Comparison of ENCODE assay signal across 4 worm cellular contexts in genomic region chrIII:13457305-13457704, ce11.
TF ChIP-seq lines count a peak whose summit lies in the region.

No protein-coding gene starts in this region.

TF ChIP-seq in whole organism, L2 larva, 48 proteins besides CTCF, POLR2A, EP300 and RAD21:
- TF ChIP-seq gmeb-1 (tag; optimal IDR thresholded peaks at IDR 0.05; lab: Kevin White, UChicago) (no peak), mbf-1 (tag; optimal IDR thresholded peaks at IDR 0.05; lab: Kevin White, UChicago) (no peak), F13H6.1 (tag; optimal IDR thresholded peaks at IDR 0.05; lab: Kevin White, UChicago) (no peak), ama-1 (optimal IDR thresholded peaks at IDR 0.05; lab: Kevin White, UChicago) (peak; percentile 1), lin-39 (tag; optimal IDR thresholded peaks at IDR 0.05; lab: Kevin White, UChicago) (no peak), C34F6.9 (tag; optimal IDR thresholded peaks at IDR 0.05; lab: Kevin White, UChicago) (no peak)

TF ChIP-seq in whole organism, L3 larva, 47 proteins besides CTCF, POLR2A, EP300 and RAD21:
- peak; percentile 58 for TF ChIP-seq ceh-28 (tag; optimal IDR thresholded peaks at IDR 0.05; lab: Kevin White, UChicago)
- TF ChIP-seq nhr-23 (tag; optimal IDR thresholded peaks at IDR 0.05; lab: Kevin White, UChicago): peak; percentile 5
- no peak for TF ChIP-seq fos-1 (tag; optimal IDR thresholded peaks at IDR 0.05; lab: Kevin White, UChicago)
- peak; percentile 7 for TF ChIP-seq ama-1 (optimal IDR thresholded peaks at IDR 0.05; lab: Kevin White, UChicago)

TF ChIP-seq in whole organism, L4 larva, 104 proteins besides CTCF, POLR2A, EP300 and RAD21:
- 0 out of 2 replicates have a peak, but pooled peaks have one; percentile 48 for TF ChIP-seq Y105C5A.15 (GFP tag; IDR thresholded peaks at IDR 0.05; lab: Robert Waterston, UW)
- peak; percentile 13 for TF ChIP-seq nhr-102 (tag; optimal IDR thresholded peaks at IDR 0.05; lab: Kevin White, UChicago)
- TF ChIP-seq unc-62 (GFP tag; optimal IDR thresholded peaks at IDR 0.05 in 1 of 2; lab: Kevin White, UChicago): peak in 1 of 2 experiments; percentile 51
- TF ChIP-seq unc-62 (tag; optimal IDR thresholded peaks at IDR 0.05; lab: Kevin White, UChicago): no peak
- TF ChIP-seq spr-1 (tag; optimal IDR thresholded peaks at IDR 0.05; lab: Kevin White, UChicago): no peak
- TF ChIP-seq mdl-1 (tag; optimal IDR thresholded peaks at IDR 0.05; lab: Kevin White, UChicago): no peak

TF ChIP-seq in whole organism, young adult, 124 proteins besides CTCF, POLR2A, EP300 and RAD21:
- TF ChIP-seq F33H1.4 (GFP tag; IDR thresholded peaks at IDR 0.05; lab: Robert Waterston, UW): no peak
- no peak for TF ChIP-seq atf-7 (tag; optimal IDR thresholded peaks at IDR 0.05; lab: Kevin White, UChicago)
- TF ChIP-seq nhr-90 (tag; optimal IDR thresholded peaks at IDR 0.05; lab: Kevin White, UChicago): no peak
- TF ChIP-seq dpff-1 (tag; optimal IDR thresholded peaks at IDR 0.05; lab: Kevin White, UChicago): no peak
- no peak for TF ChIP-seq ceh-58 (GFP tag; IDR thresholded peaks at IDR 0.05; lab: Robert Waterston, UW)
- no peak for TF ChIP-seq athp-1 (tag; optimal IDR thresholded peaks at IDR 0.05; lab: Kevin White, UChicago)
- no peak for TF ChIP-seq snpc-1.1 (tag; optimal IDR thresholded peaks at IDR 0.05; lab: Kevin White, UChicago; ENCODE audit: insufficient read depth)
- TF ChIP-seq nfya-2 (GFP tag; IDR thresholded peaks at IDR 0.05; lab: Robert Waterston, UW): no peak
- TF ChIP-seq akir-1 (GFP tag; optimal IDR thresholded peaks at IDR 0.05; lab: Kevin White, UChicago): no peak
- 0 out of 2 replicates have a peak, but pooled peaks have one; percentile 26 for TF ChIP-seq Y53G8AR.9 (GFP tag; conservative IDR thresholded peaks at IDR 0.05; lab: Robert Waterston, UW)
- TF ChIP-seq lin-54 (GFP tag; optimal IDR thresholded peaks at IDR 0.05; lab: Kevin White, UChicago): peak; percentile 25
- no peak for TF ChIP-seq ZK185.1 (tag; optimal IDR thresholded peaks at IDR 0.05; lab: Kevin White, UChicago; ENCODE audit: poor library complexity, severe bottlenecking)
